Worm (Caenorhabditis elegans): Measurements from ENCODE around the gene hlh-33.

- TF ChIP-seq lin-39 (tag; optimal IDR thresholded peaks at IDR 0.05), result no peak
- no peak for TF ChIP-seq mep-1 (tag; optimal IDR thresholded peaks at IDR 0.05)
- TF ChIP-seq unc-39 (tag; optimal IDR thresholded peaks at IDR 0.05), result no peak
- TF ChIP-seq tag-97 (GFP tag; IDR thresholded peaks at IDR 0.05), result no peak
- no peak for TF ChIP-seq snpc-4 (tag; optimal IDR thresholded peaks at IDR 0.05)
Observed at ce11 chrIII:1806183-1806798, 48.9 kb upstream of the hlh-33 start.
